Worm (Caenorhabditis elegans) whole organism, L1 larva: ENCODE measurements around the gene gst-24.
"Not testable (repeated sequence)": the region's sequence is repeated elsewhere in the genome, so short reads cannot be mapped to it uniquely, and the experiment has no call there.

ENCODE experiments used
- C04F5.9 ChIP-seq: sonication (generic microtip); optimal IDR thresholded peaks from 2 replicates; lab custom pipeline; 2016; ENCODE audit warnings: missing genetic modification characterization, missing compliant biosample characterization
- C16A3.4 ChIP-seq: fragments of 150-350 bp; optimal IDR thresholded peaks from 2 replicates; lab custom pipeline; 2014; ENCODE audit warnings: missing biosample characterization, missing genetic modification characterization
- C34B4.2 ChIP-seq: sonication (generic microtip); optimal IDR thresholded peaks from 2 replicates; lab custom pipeline; 2017; ENCODE audit warnings: mild to moderate bottlenecking, missing genetic modification characterization, missing compliant biosample characterization
- F16B12.6 ChIP-seq: fragments of 150-350 bp; optimal IDR thresholded peaks from 2 replicates; lab custom pipeline; 2014; ENCODE audit warnings: missing biosample characterization, missing genetic modification characterization
- blmp-1 ChIP-seq: fragments of 150-350 bp; optimal IDR thresholded peaks from 2 replicates; lab custom pipeline; 2014; ENCODE audit warnings: missing biosample characterization, missing genetic modification characterization
- ceh-63 ChIP-seq: fragments of 200-800 bp; sonication (Bioruptor generic); optimal IDR thresholded peaks from 2 replicates; lab custom pipeline; 2018; ENCODE audit warnings: mild to moderate bottlenecking, missing genetic modification characterization, missing compliant biosample characterization
- ceh-8 ChIP-seq: fragments of 200-800 bp; sonication (Bioruptor generic); optimal IDR thresholded peaks from 2 replicates; lab custom pipeline; 2018; ENCODE audit warnings: mild to moderate bottlenecking, missing genetic modification characterization, moderate library complexity, missing compliant biosample characterization
- ceh-82 ChIP-seq, 3 experiments: fragments of 150-350 bp in 1 of 3; sonication (generic microtip) in 2 of 3; optimal IDR thresholded peaks; 2 replicates each; lab custom pipeline; 2014 to 2017; ENCODE audit warnings: missing biosample characterization in 3 of 3, missing genetic modification characterization in 3 of 3
- ceh-88 ChIP-seq: fragments of 200-800 bp; sonication (Bioruptor generic); IDR thresholded peaks from 2 replicates; pipeline ENCODE4 v1.3.6; 2022; ENCODE audit warnings: missing genetic modification characterization, missing compliant biosample characterization
- ceh-90 ChIP-seq: sonication (generic microtip); optimal IDR thresholded peaks from 2 replicates; lab custom pipeline; 2016; ENCODE audit warnings: missing genetic modification characterization, missing compliant biosample characterization
- dpl-1 ChIP-seq, 3 experiments: fragments of 150-350 bp in 2 of 3; sonication (generic microtip) in 1 of 3; optimal IDR thresholded peaks; 2 replicates each; lab custom pipeline; 2014 to 2017; ENCODE audit warnings: missing biosample characterization in 3 of 3, missing genetic modification characterization in 3 of 3, missing genetic modification reagents in 3 of 3
- ets-5 ChIP-seq: fragments of 200-800 bp; sonication (Bioruptor generic); IDR thresholded peaks from 2 replicates; pipeline ENCODE4 v1.3.6; 2022; ENCODE audit warnings: missing genetic modification characterization, missing compliant biosample characterization
- fkh-4 ChIP-seq: sonication (generic microtip); optimal IDR thresholded peaks from 2 replicates; lab custom pipeline; 2016; ENCODE audit warnings: missing compliant biosample characterization, missing genetic modification characterization, borderline replicate concordance
- fkh-8 ChIP-seq: sonication (generic microtip); optimal IDR thresholded peaks from 2 replicates; lab custom pipeline; 2016; ENCODE audit warnings: mild to moderate bottlenecking, missing genetic modification characterization, missing compliant biosample characterization
- fos-1 ChIP-seq: fragments of 150-350 bp; optimal IDR thresholded peaks from 2 replicates; lab custom pipeline; 2014; ENCODE audit warnings: missing biosample characterization, missing genetic modification characterization
- hlh-17 ChIP-seq: fragments of 200-800 bp; sonication (Bioruptor generic); optimal IDR thresholded peaks from 2 replicates; lab custom pipeline; 2018; ENCODE audit warnings: missing genetic modification characterization, mild to moderate bottlenecking, missing compliant biosample characterization, moderate library complexity, borderline replicate concordance
- hlh-4 ChIP-seq: sonication (generic microtip); optimal IDR thresholded peaks from 2 replicates; lab custom pipeline; 2016; ENCODE audit warnings: mild to moderate bottlenecking, missing genetic modification characterization, missing compliant biosample characterization
- hpl-2 ChIP-seq: fragments of 150-350 bp; optimal IDR thresholded peaks from 2 replicates; lab custom pipeline; 2014; ENCODE audit warnings: missing biosample characterization, missing genetic modification reagents, missing genetic modification characterization
- jun-1 ChIP-seq: fragments of 150-350 bp; optimal IDR thresholded peaks from 2 replicates; lab custom pipeline; 2014; ENCODE audit warnings: missing biosample characterization, missing genetic modification reagents, missing genetic modification characterization
- lin-14 ChIP-seq: fragments of 200-800 bp; sonication (Bioruptor generic); optimal IDR thresholded peaks from 2 replicates; lab custom pipeline; 2018; ENCODE audit warnings: mild to moderate bottlenecking, missing genetic modification characterization, moderate library complexity, missing compliant biosample characterization
- lin-15B ChIP-seq: fragments of 150-350 bp; sonication (generic microtip); optimal IDR thresholded peaks from 3 replicates; lab custom pipeline; 2014; ENCODE audit warnings: missing biosample characterization, missing genetic modification characterization
- lin-35 ChIP-seq, 2 experiments: fragments of 150-350 bp; optimal IDR thresholded peaks; 2 replicates each; lab custom pipeline; 2014; ENCODE audit warnings: missing biosample characterization in 2 of 2, missing genetic modification characterization in 2 of 2, missing genetic modification reagents in 2 of 2
- lir-3 ChIP-seq: sonication (generic microtip); optimal IDR thresholded peaks from 2 replicates; lab custom pipeline; 2016; ENCODE audit warnings: mild to moderate bottlenecking, missing genetic modification characterization, moderate library complexity, missing compliant biosample characterization; ENCODE audit not compliant: poor library complexity
- lsy-2 ChIP-seq, 2 experiments: fragments of 150-350 bp; optimal IDR thresholded peaks; 2 replicates each; lab custom pipeline; 2014; ENCODE audit warnings: missing biosample characterization in 2 of 2, missing genetic modification characterization in 2 of 2
- mab-9 ChIP-seq: fragments of 200-800 bp; sonication (Bioruptor generic); IDR thresholded peaks from 2 replicates; pipeline ENCODE4 v1.3.6; 2022; ENCODE audit warnings: missing genetic modification reagents, missing genetic modification characterization, missing compliant biosample characterization
- nhr-19 ChIP-seq: fragments of 200-800 bp; sonication (Bioruptor generic); conservative IDR thresholded peaks from 2 replicates; pipeline ENCODE4 v1.3.6; 2022; ENCODE audit warnings: missing genetic modification characterization, missing compliant biosample characterization
- nhr-28 ChIP-seq: fragments of 150-350 bp; optimal IDR thresholded peaks from 2 replicates; lab custom pipeline; 2014; ENCODE audit warnings: missing biosample characterization, missing genetic modification characterization
- nhr-47 ChIP-seq: sonication (generic microtip); optimal IDR thresholded peaks from 2 replicates; lab custom pipeline; 2016; ENCODE audit warnings: mild to moderate bottlenecking, missing genetic modification characterization, moderate library complexity, missing compliant biosample characterization
- nhr-77 ChIP-seq: fragments of 150-350 bp; optimal IDR thresholded peaks from 2 replicates; lab custom pipeline; 2014; ENCODE audit warnings: missing biosample characterization, missing genetic modification characterization
- nhr-84 ChIP-seq: sonication (generic microtip); optimal IDR thresholded peaks from 2 replicates; lab custom pipeline; 2017; ENCODE audit warnings: missing biosample characterization, missing genetic modification characterization
- nhr-85 ChIP-seq: sonication (generic microtip); peaks from one replicate; lab custom pipeline; 2016; ENCODE audit warnings: missing genetic modification characterization, inconsistent platforms, missing compliant biosample characterization
- nhr-90 ChIP-seq: sonication (generic microtip); optimal IDR thresholded peaks from 2 replicates; lab custom pipeline; 2016; ENCODE audit warnings: mild to moderate bottlenecking, missing genetic modification characterization, missing compliant biosample characterization; ENCODE audit not compliant: poor library complexity
- pqm-1 ChIP-seq: sonication (generic microtip); optimal IDR thresholded peaks from 3 replicates; lab custom pipeline; 2017; ENCODE audit warnings: missing biosample characterization, missing genetic modification characterization
- snpc-4 ChIP-seq: fragments of 150-350 bp; optimal IDR thresholded peaks from 2 replicates; lab custom pipeline; 2014; ENCODE audit warnings: missing biosample characterization, missing genetic modification characterization
- snu-23 ChIP-seq: sonication (generic microtip); optimal IDR thresholded peaks from 2 replicates; lab custom pipeline; 2016; ENCODE audit warnings: missing genetic modification characterization, missing compliant biosample characterization
- unc-62 ChIP-seq: fragments of 150-350 bp; optimal IDR thresholded peaks from 2 replicates; lab custom pipeline; 2014; ENCODE audit warnings: missing biosample characterization, missing genetic modification reagents, missing genetic modification characterization
- unc-86 ChIP-seq: sonication (generic microtip); optimal IDR thresholded peaks from 2 replicates; lab custom pipeline; 2016; ENCODE audit warnings: missing genetic modification characterization, missing compliant biosample characterization
- xbp-1 ChIP-seq: sonication (generic microtip); optimal IDR thresholded peaks from 2 replicates; lab custom pipeline; 2016; ENCODE audit warnings: missing genetic modification characterization, missing compliant biosample characterization
- ztf-11 ChIP-seq, 2 experiments: sonication (generic microtip); optimal IDR thresholded peaks; 2 replicates each; lab custom pipeline; 2016 to 2017; ENCODE audit warnings: missing genetic modification characterization in 2 of 2, missing biosample characterization in 1 of 2, missing compliant biosample characterization in 1 of 2

The gst-24 gene

DNA sequence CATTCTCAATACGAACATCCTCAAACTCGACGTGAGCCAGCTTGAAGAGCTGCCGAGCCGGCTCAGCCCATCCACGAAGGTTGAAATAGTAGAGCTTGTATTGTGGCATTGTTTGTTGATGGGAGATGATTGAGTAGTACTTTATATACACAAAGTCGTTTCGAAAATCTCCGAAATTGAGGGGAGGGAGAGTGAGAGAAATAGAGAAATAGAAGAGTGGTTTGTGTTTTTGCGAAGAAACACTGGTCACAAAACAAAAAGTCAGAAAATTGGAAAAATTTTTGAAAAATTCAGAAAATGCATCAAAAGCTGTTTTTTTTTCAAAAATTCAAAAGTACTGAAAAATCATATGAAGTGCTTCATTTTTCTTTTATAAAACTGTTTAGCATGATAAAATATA, at the start of gene gst-24:
gst-24 (minus strand) TSS at position 181 of the 400 bp plus-strand sequence.
- TF ChIP-seq lin-14 (GFP tag; lab: Kevin White, UChicago) (peak; percentile 29), ceh-82 (tag; optimal IDR thresholded peaks at IDR 0.05; lab: Kevin White, UChicago) (no peak), lin-35 (GFP tag; optimal IDR thresholded peaks at IDR 0.05; lab: Kevin White, UChicago) (peak in 1 of 2 experiments; percentile 15), nhr-19 (GFP tag; lab: Robert Waterston, UW) (no peak), nhr-77 (tag; lab: Kevin White, UChicago) (peak; percentile 61), jun-1 (tag; lab: Kevin White, UChicago) (no peak), pqm-1 (tag; lab: Kevin White, UChicago) (no peak), fkh-8 (tag; lab: Kevin White, UChicago) (no peak), lir-3 (no peak), C16A3.4 (no peak), hlh-17 (GFP tag; lab: Kevin White, UChicago) (no peak), snu-23 (GFP tag; lab: Kevin White, UChicago) (peak; percentile 3), nhr-85 (tag; lab: Kevin White, UChicago) (peak; percentile 67), lsy-2 (tag; optimal IDR thresholded peaks at IDR 0.05; lab: Kevin White, UChicago) (no peak), dpl-1 (GFP tag; optimal IDR thresholded peaks at IDR 0.05; lab: Kevin White, UChicago) (peak in 1 of 3 experiments; percentile 6), xbp-1 (tag; lab: Kevin White, UChicago) (no peak), ceh-88 (GFP tag; lab: Robert Waterston, UW) (no peak), ceh-8 (GFP tag; lab: Kevin White, UChicago) (no peak), unc-86 (tag; lab: Kevin White, UChicago) (no peak), F16B12.6 (tag; lab: Kevin White, UChicago) (no peak), unc-62 (GFP tag; lab: Kevin White, UChicago) (no peak), nhr-28 (tag; lab: Kevin White, UChicago) (no peak), nhr-84 (tag; lab: Kevin White, UChicago) (no peak), lin-15B (no peak), ets-5 (GFP tag; lab: Robert Waterston, UW) (no peak), snpc-4 (tag; lab: Kevin White, UChicago) (no peak), ceh-63 (GFP tag; lab: Kevin White, UChicago) (no peak), mab-9 (GFP tag; lab: Robert Waterston, UW) (no peak), hlh-4 (tag; lab: Kevin White, UChicago) (no peak), hpl-2 (GFP tag; lab: Kevin White, UChicago) (no peak), fkh-4 (no peak), nhr-47 (no peak)

ce11 chrII:13654723-13655122, 43.6 kb upstream of the gst-24 start, which contains the start of gene C31C9.9:
TSS of gene C31C9.9 (plus strand) at chrII:13655023.
- not testable (repeated sequence) for TF ChIP-seq nhr-90 (tag; lab: Kevin White, UChicago); lin-35 (GFP tag; optimal IDR thresholded peaks at IDR 0.05; lab: Kevin White, UChicago); fos-1 (tag; lab: Kevin White, UChicago)

DNA sequence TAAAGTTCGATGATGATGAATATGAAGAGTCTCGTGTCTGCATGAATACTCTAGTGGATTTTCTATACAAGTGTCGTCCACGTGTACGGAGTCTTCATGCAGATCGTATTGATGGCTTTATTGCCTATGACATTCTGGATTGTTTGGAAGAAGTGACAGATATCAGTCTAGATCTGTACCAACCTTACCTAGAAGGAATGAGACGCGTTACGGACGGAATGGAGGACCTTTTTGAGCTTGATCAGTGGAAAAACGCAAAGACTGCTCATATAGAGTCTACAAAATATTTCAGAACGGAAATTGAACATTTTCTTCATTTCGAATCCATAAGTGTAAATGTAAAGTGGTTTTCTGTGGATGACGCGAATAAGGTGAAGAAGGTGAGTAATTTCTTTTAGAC, 37.1 kb upstream of the gst-24 start, which contains the start of gene fbxa-169:
fbxa-169 (plus strand) TSS at position 301 of the 400 bp plus-strand sequence.
- TF ChIP-seq ceh-90 (tag; lab: Kevin White, UChicago) (no peak), nhr-84 (tag; lab: Kevin White, UChicago) (no peak), ztf-11 (tag; optimal IDR thresholded peaks at IDR 0.05; lab: Kevin White, UChicago) (no peak), ceh-88 (GFP tag; lab: Robert Waterston, UW) (no peak), C04F5.9 (no peak), hlh-17 (GFP tag; lab: Kevin White, UChicago) (no peak), ets-5 (GFP tag; lab: Robert Waterston, UW) (no peak), nhr-90 (tag; lab: Kevin White, UChicago) (no peak), blmp-1 (tag; lab: Kevin White, UChicago) (no peak), fos-1 (tag; lab: Kevin White, UChicago) (no peak), hlh-4 (tag; lab: Kevin White, UChicago) (no peak), C34B4.2 (no peak)
